Fruit fly (Drosophila melanogaster): Measurements from ENCODE around the gene vnd.

The vnd gene

dm6 chrX:580635-581034 lies 1.3 kb upstream of the vnd start:
- no peak for TF ChIP-seq CG3919 (GFP tag; optimal IDR thresholded peaks at IDR 0.05)
- TF ChIP-seq CG8632 (GFP tag; optimal IDR thresholded peaks at IDR 0.05), result no peak
- TF ChIP-seq dsx (GFP tag; optimal IDR thresholded peaks at IDR 0.05; ENCODE audit: poor library complexity, severe bottlenecking), result no peak
- TF ChIP-seq svp (GFP tag), result no peak
- no peak for TF ChIP-seq Sox15 (GFP tag; optimal IDR thresholded peaks at IDR 0.05)
- no peak for TF ChIP-seq Ets96B (tag; optimal IDR thresholded peaks at IDR 0.05)
- no peak for TF ChIP-seq Lpt (GFP tag; optimal IDR thresholded peaks at IDR 0.05)
- no peak for TF ChIP-seq CG11294 (GFP tag; IDR thresholded peaks at IDR 0.05)
- TF ChIP-seq achi (GFP tag; optimal IDR thresholded peaks at IDR 0.05), result no peak
- no peak for TF ChIP-seq vri (GFP tag; optimal IDR thresholded peaks at IDR 0.05)

dm6 chrX:588941-589340 lies 7.0 kb downstream of the vnd start:
- TF ChIP-seq net (GFP tag; optimal IDR thresholded peaks at IDR 0.05) (no peak), Met (GFP tag; optimal IDR thresholded peaks at IDR 0.05) (no peak), Eip93F (GFP tag; optimal IDR thresholded peaks at IDR 0.05) (no peak), achi (GFP tag; optimal IDR thresholded peaks at IDR 0.05) (no peak), CG3032 (tag; optimal IDR thresholded peaks at IDR 0.05) (no peak), CG3919 (GFP tag; optimal IDR thresholded peaks at IDR 0.05) (no peak), eg (GFP tag; IDR thresholded peaks at IDR 0.05) (no peak), Hr38 (GFP tag; optimal IDR thresholded peaks at IDR 0.05) (no peak), CG31627 (GFP tag; optimal IDR thresholded peaks at IDR 0.05) (no peak), Smox (GFP tag; optimal IDR thresholded peaks at IDR 0.05) (no peak), lz (GFP tag; optimal IDR thresholded peaks at IDR 0.05) (no peak), OdsH (GFP tag; optimal IDR thresholded peaks at IDR 0.05) (no peak), ss (GFP tag; optimal IDR thresholded peaks at IDR 0.05) (no peak), CG11902 (GFP tag; optimal IDR thresholded peaks at IDR 0.05) (no peak), CG1621 (tag; optimal IDR thresholded peaks at IDR 0.05) (no peak), CG6792 (GFP tag; optimal IDR thresholded peaks at IDR 0.05) (no peak)

dm6 chrX:590479-590878 lies 8.6 kb downstream of the vnd start:
- TF ChIP-seq Hr38 (GFP tag; optimal IDR thresholded peaks at IDR 0.05) (no peak), OdsH (GFP tag; optimal IDR thresholded peaks at IDR 0.05) (no peak), Hr4 (GFP tag; optimal IDR thresholded peaks at IDR 0.05) (no peak), Sox102F (GFP tag; optimal IDR thresholded peaks at IDR 0.05) (no peak), CG3919 (GFP tag; optimal IDR thresholded peaks at IDR 0.05) (no peak), CG10669 (GFP tag; optimal IDR thresholded peaks at IDR 0.05) (no peak), CG6163 (GFP tag; IDR thresholded peaks at IDR 0.05) (no peak), CG7368 (GFP tag; optimal IDR thresholded peaks at IDR 0.05) (no peak), net (GFP tag; optimal IDR thresholded peaks at IDR 0.05) (no peak), Smox (GFP tag; optimal IDR thresholded peaks at IDR 0.05) (no peak)

- TF ChIP-seq achi (GFP tag; optimal IDR thresholded peaks at IDR 0.05) (no peak), Lpt (GFP tag; optimal IDR thresholded peaks at IDR 0.05) (no peak), salr (GFP tag; optimal IDR thresholded peaks at IDR 0.05) (no peak), Hr39 (GFP tag; optimal IDR thresholded peaks at IDR 0.05) (no peak), CG11762 (GFP tag; optimal IDR thresholded peaks at IDR 0.05; ENCODE audit: insufficient read depth) (no peak), CG6792 (GFP tag; optimal IDR thresholded peaks at IDR 0.05) (no peak), CG4318 (GFP tag; optimal IDR thresholded peaks at IDR 0.05) (no peak), CG9139 (GFP tag; optimal IDR thresholded peaks at IDR 0.05) (no peak), topi (GFP tag; optimal IDR thresholded peaks at IDR 0.05) (no peak), cyc (GFP tag; optimal IDR thresholded peaks at IDR 0.05) (no peak), CG1621 (tag; optimal IDR thresholded peaks at IDR 0.05) (no peak)
These were observed 10.8 kb downstream of the vnd start for dm6 chrX:592588-593288.

Data from whole organism, prepupa.